Worm (Caenorhabditis elegans) whole organism, L3 larva: ENCODE data around the gene usp-33.

Source experiments
- elt-1 ChIP-seq: fragments of 150-350 bp; optimal IDR thresholded peaks from 2 replicates; lab custom pipeline; 2014; ENCODE audit warnings: missing biosample characterization, missing genetic modification characterization
- nhr-12 ChIP-seq: fragments of 150-350 bp; optimal IDR thresholded peaks from 2 replicates; lab custom pipeline; 2014; ENCODE audit warnings: missing biosample characterization, missing genetic modification characterization
- sea-2 ChIP-seq: fragments of 150-350 bp; sonication (generic microtip); optimal IDR thresholded peaks from 4 replicates; lab custom pipeline; 2014; ENCODE audit warnings: missing biosample characterization, missing genetic modification reagents, missing genetic modification characterization
- snpc-4 ChIP-seq: fragments of 150-350 bp; optimal IDR thresholded peaks from 2 replicates; lab custom pipeline; 2014; ENCODE audit warnings: missing biosample characterization, missing genetic modification characterization

- TF ChIP-seq snpc-4 (tag; lab: Kevin White, UChicago) (no peak), elt-1 (tag; lab: Kevin White, UChicago) (no peak), sea-2 (GFP tag; lab: Kevin White, UChicago) (no peak), nhr-12 (tag; lab: Kevin White, UChicago) (no peak)
Measured at ce11 chrX:15630340-15630739, 39.2 kb downstream of the usp-33 start, which contains the start of gene K09E9.4.
